Worm (Caenorhabditis elegans): ENCODE results near the gene pinn-4.

DNA sequence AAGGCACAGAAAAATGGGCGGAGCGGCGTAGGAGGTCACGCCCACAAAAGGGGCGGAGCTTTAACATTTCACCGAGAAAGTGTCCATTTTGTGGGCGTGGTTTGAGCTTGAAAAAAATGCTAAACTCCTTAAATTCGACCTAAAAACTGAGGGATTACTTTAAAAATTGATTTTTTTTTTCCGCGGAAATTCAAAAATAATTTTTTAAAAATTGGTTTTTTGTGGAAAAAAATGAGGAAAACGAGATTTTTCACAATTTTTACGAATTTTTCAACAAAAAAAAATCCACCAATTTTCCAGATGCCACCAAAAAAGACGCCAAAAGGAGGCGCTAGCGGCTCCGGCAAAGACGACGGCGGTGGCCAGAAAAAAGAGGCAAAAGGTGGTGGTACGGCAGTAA is at the start of gene pinn-4:
- TF ChIP-seq mep-1 (tag; optimal IDR thresholded peaks at IDR 0.05): no peak
- no peak for TF ChIP-seq skn-1 (tag; optimal IDR thresholded peaks at IDR 0.05)
- no peak for TF ChIP-seq nhr-111 (GFP tag; optimal IDR thresholded peaks at IDR 0.05)
